Worm (Caenorhabditis elegans): ENCODE data around the gene ecps-1.

Gene ecps-1

ce11 chrIII:10460427-10461163 lies at the start of gene ecps-1:
Gene ecps-1, minus strand, starts transcription at chrIII:10460551.
- no peak for TF ChIP-seq ztf-1 (GFP tag; conservative IDR thresholded peaks at IDR 0.05)
- peak; percentile 77 for TF ChIP-seq F13H6.1 (tag; optimal IDR thresholded peaks at IDR 0.05)
- no peak for TF ChIP-seq lin-13 (GFP tag; optimal IDR thresholded peaks at IDR 0.05)
- TF ChIP-seq unc-55 (GFP tag; optimal IDR thresholded peaks at IDR 0.05) = peak; percentile 96
- TF ChIP-seq unc-39 (tag; optimal IDR thresholded peaks at IDR 0.05) = no peak
- TF ChIP-seq C34F6.9 (tag; optimal IDR thresholded peaks at IDR 0.05) = peak; percentile 97
- TF ChIP-seq lsy-2 (tag; optimal IDR thresholded peaks at IDR 0.05) = peak; percentile 70 to 93
- TF ChIP-seq snpc-4 (tag; optimal IDR thresholded peaks at IDR 0.05) = peak; percentile 50
- peak; percentile 83 for TF ChIP-seq nhr-6 (tag; optimal IDR thresholded peaks at IDR 0.05)
- TF ChIP-seq dmd-4 (tag; optimal IDR thresholded peaks at IDR 0.05) = no peak
- no peak for TF ChIP-seq elt-3 (tag; optimal IDR thresholded peaks at IDR 0.05)
- peak; percentile 57 for TF ChIP-seq egl-27 (tag; optimal IDR thresholded peaks at IDR 0.05)
- TF ChIP-seq sem-4 (tag; optimal IDR thresholded peaks at IDR 0.05) = peak; percentile 82
- TF ChIP-seq blmp-1 (tag; optimal IDR thresholded peaks at IDR 0.05; ENCODE audit: insufficient read depth) = peak; percentile 24
- no peak for TF ChIP-seq nhr-10 (tag; optimal IDR thresholded peaks at IDR 0.05)
- TF ChIP-seq nhr-25 (tag; optimal IDR thresholded peaks at IDR 0.05) = no peak
- TF ChIP-seq ama-1 (optimal IDR thresholded peaks at IDR 0.05) = no peak
- TF ChIP-seq unc-62 (GFP tag; optimal IDR thresholded peaks at IDR 0.05) = no peak
- TF ChIP-seq peb-1 (tag; optimal IDR thresholded peaks at IDR 0.05) = no peak
- peak; percentile 95 for TF ChIP-seq crh-2 (tag; optimal IDR thresholded peaks at IDR 0.05)
- peak; percentile 80 for TF ChIP-seq fos-1 (tag; optimal IDR thresholded peaks at IDR 0.05)
- TF ChIP-seq nhr-77 (tag; optimal IDR thresholded peaks at IDR 0.05) = peak; percentile 41
- TF ChIP-seq ztf-4 (tag; optimal IDR thresholded peaks at IDR 0.05) = no peak
- no peak for TF ChIP-seq lin-39 (tag; optimal IDR thresholded peaks at IDR 0.05)
- TF ChIP-seq nhr-12 (tag; optimal IDR thresholded peaks at IDR 0.05) = no peak
- peak; percentile 90 for TF ChIP-seq sma-9 (GFP tag; optimal IDR thresholded peaks at IDR 0.05)
- no peak for TF ChIP-seq sma-9 (tag; optimal IDR thresholded peaks at IDR 0.05)
- TF ChIP-seq alr-1 (tag; optimal IDR thresholded peaks at IDR 0.05) = no peak
- TF ChIP-seq elt-1 (tag; optimal IDR thresholded peaks at IDR 0.05) = no peak
- peak; percentile 41 for TF ChIP-seq R02D3.7 (tag; optimal IDR thresholded peaks at IDR 0.05)
- peak; percentile 1 to 4 for TF ChIP-seq mdl-1 (tag; optimal IDR thresholded peaks at IDR 0.05)
- TF ChIP-seq ceh-82 (tag; optimal IDR thresholded peaks at IDR 0.05) = no peak
- TF ChIP-seq gmeb-1 (tag; optimal IDR thresholded peaks at IDR 0.05) = peak; percentile 84
- peak; percentile 81 for TF ChIP-seq nhr-21 (tag; optimal IDR thresholded peaks at IDR 0.05)
- peak; percentile 88 for TF ChIP-seq mab-5 (tag; optimal IDR thresholded peaks at IDR 0.05)
- TF ChIP-seq sma-3 (GFP tag; optimal IDR thresholded peaks at IDR 0.05) = peak; percentile 96
- TF ChIP-seq nhr-129 (tag; optimal IDR thresholded peaks at IDR 0.05) = peak; percentile 81
- peak; percentile 95 for TF ChIP-seq skn-1 (tag; optimal IDR thresholded peaks at IDR 0.05)
- TF ChIP-seq ZK546.5 (tag; optimal IDR thresholded peaks at IDR 0.05) = peak; percentile 58
- peak; percentile 48 for TF ChIP-seq zag-1 (tag; optimal IDR thresholded peaks at IDR 0.05)
- no peak for TF ChIP-seq nhr-23 (tag; optimal IDR thresholded peaks at IDR 0.05)
- no peak for TF ChIP-seq aly-2 (tag; optimal IDR thresholded peaks at IDR 0.05)
- TF ChIP-seq nhr-237 (tag; optimal IDR thresholded peaks at IDR 0.05) = peak; percentile 46
- TF ChIP-seq Y55F3AM.14 (GFP tag; optimal IDR thresholded peaks at IDR 0.05) = no peak
- peak; percentile 11 for TF ChIP-seq nhr-11 (tag; optimal IDR thresholded peaks at IDR 0.05)
- no peak for TF ChIP-seq mbf-1 (tag; optimal IDR thresholded peaks at IDR 0.05)
- no peak for TF ChIP-seq ztf-11 (tag; optimal IDR thresholded peaks at IDR 0.05)
- no peak for TF ChIP-seq ceh-16 (tag; optimal IDR thresholded peaks at IDR 0.05)
- no peak for TF ChIP-seq lin-11 (tag; optimal IDR thresholded peaks at IDR 0.05)
